Worm (Caenorhabditis elegans) whole organism, young adult: Measurements from ENCODE around the gene dhrr-1.

Experiments
- B0261.1 ChIP-seq: sonication (generic microtip); optimal IDR thresholded peaks from 2 replicates; lab custom pipeline; 2016; ENCODE audit warnings: mild to moderate bottlenecking, missing genetic modification characterization, moderate library complexity, missing compliant biosample characterization
- F49E8.2 ChIP-seq: sonication (generic microtip); optimal IDR thresholded peaks from 3 replicates; lab custom pipeline; 2017; ENCODE audit warnings: missing genetic modification characterization, mild to moderate bottlenecking, missing compliant biosample characterization, antibody characterized with exemption, moderate library complexity; ENCODE audit not compliant: insufficient read depth
- F57A8.1 ChIP-seq: fragments of 200-800 bp; sonication (Bioruptor generic); optimal IDR thresholded peaks from 2 replicates; lab custom pipeline; 2018; ENCODE audit warnings: mild to moderate bottlenecking, missing genetic modification characterization, moderate library complexity, missing compliant biosample characterization
- K11D2.4 ChIP-seq: fragments of 200-800 bp; sonication (Bioruptor generic); IDR thresholded peaks from 2 replicates; pipeline ENCODE4 v1.3.6; 2022; ENCODE audit warnings: missing genetic modification reagents, missing genetic modification characterization, missing compliant biosample characterization
- K12H6.12 ChIP-seq: fragments of 200-800 bp; sonication (Bioruptor generic); optimal IDR thresholded peaks from 2 replicates; lab custom pipeline; 2018; ENCODE audit warnings: mild to moderate bottlenecking, missing genetic modification characterization, missing compliant biosample characterization
- Y53F4B.3 ChIP-seq: fragments of 200-800 bp; sonication (Bioruptor generic); IDR thresholded peaks from 2 replicates; pipeline ENCODE4 v1.3.6; 2022; ENCODE audit warnings: missing genetic modification reagents, missing genetic modification characterization, missing compliant biosample characterization
- ama-1 ChIP-seq, 3 experiments: fragments of 150-350 bp in 1 of 3; sonication (generic microtip) in 2 of 3; optimal IDR thresholded peaks; 2 replicates each; lab custom pipeline; 2014 to 2018; ENCODE audit warnings: missing biosample characterization in 2 of 3, missing genetic modification characterization in 2 of 3, missing genetic modification reagents in 2 of 3
- atf-7 ChIP-seq: sonication (generic microtip); optimal IDR thresholded peaks from 2 replicates; lab custom pipeline; 2017; ENCODE audit warnings: mild to moderate bottlenecking, missing genetic modification characterization, missing compliant biosample characterization
- athp-1 ChIP-seq: sonication (generic microtip); optimal IDR thresholded peaks from 2 replicates; lab custom pipeline; 2017; ENCODE audit warnings: mild to moderate bottlenecking, missing genetic modification characterization, missing compliant biosample characterization
- bed-1 ChIP-seq: fragments of 200-800 bp; sonication (Bioruptor generic); IDR thresholded peaks from 2 replicates; pipeline ENCODE4 v1.3.6; 2022; ENCODE audit warnings: missing genetic modification reagents, missing genetic modification characterization, missing compliant biosample characterization
- cebp-1 ChIP-seq, 2 experiments: fragments of 200-800 bp in 1 of 2; sonication (Bioruptor generic) in 1 of 2; sonication (generic microtip) in 1 of 2; IDR thresholded peaks in 1 of 2; optimal IDR thresholded peaks in 1 of 2; 2 replicates each; pipeline versions ENCODE4 v1.3.6 to Lab custom; 2017 to 2022; ENCODE audit warnings: missing compliant biosample characterization in 2 of 2, missing genetic modification characterization in 2 of 2, mild to moderate bottlenecking in 1 of 2, missing genetic modification reagents in 1 of 2, moderate library complexity in 1 of 2
- ceh-100 ChIP-seq: fragments of 200-800 bp; sonication (Bioruptor generic); IDR thresholded peaks from 2 replicates; pipeline ENCODE4 v1.3.6; 2022; ENCODE audit warnings: missing genetic modification reagents, missing genetic modification characterization, missing compliant biosample characterization
- ceh-40 ChIP-seq: fragments of 200-800 bp; sonication (Bioruptor generic); IDR thresholded peaks from 2 replicates; pipeline ENCODE4 v1.3.6; 2022; ENCODE audit warnings: missing genetic modification characterization, missing compliant biosample characterization
- ceh-79 ChIP-seq: sonication (generic microtip); optimal IDR thresholded peaks from 2 replicates; lab custom pipeline; 2017; ENCODE audit warnings: mild to moderate bottlenecking, missing genetic modification characterization, missing compliant biosample characterization
- dox-1 ChIP-seq: fragments of 200-800 bp; sonication (Bioruptor generic); IDR thresholded peaks from 2 replicates; pipeline ENCODE4 v1.3.6; 2022; ENCODE audit warnings: missing genetic modification reagents, missing genetic modification characterization, missing compliant biosample characterization
- dpff-1 ChIP-seq: sonication (generic microtip); optimal IDR thresholded peaks from 2 replicates; lab custom pipeline; 2017; ENCODE audit warnings: mild to moderate bottlenecking, missing genetic modification characterization, missing compliant biosample characterization
- efl-1 ChIP-seq: fragments of 150-350 bp; optimal IDR thresholded peaks from 2 replicates; lab custom pipeline; 2014; ENCODE audit warnings: missing biosample characterization, missing genetic modification reagents, missing genetic modification characterization
- hmg-1.2 ChIP-seq: fragments of 200-800 bp; sonication (Bioruptor generic); IDR thresholded peaks from 2 replicates; pipeline ENCODE4 v1.3.6; 2022; ENCODE audit warnings: missing genetic modification reagents, missing genetic modification characterization, missing compliant biosample characterization
- lin-40 ChIP-seq: sonication (generic microtip); optimal IDR thresholded peaks from 2 replicates; lab custom pipeline; 2016; ENCODE audit warnings: missing genetic modification characterization, mild to moderate bottlenecking, missing compliant biosample characterization, missing genotype, missing genetic modification reagents
- lin-54 ChIP-seq: fragments of 200-800 bp; sonication (Bioruptor generic); optimal IDR thresholded peaks from 2 replicates; lab custom pipeline; 2018; ENCODE audit warnings: mild to moderate bottlenecking, missing genetic modification characterization, missing compliant biosample characterization
- lir-1 ChIP-seq: fragments of 200-800 bp; sonication (Bioruptor generic); conservative IDR thresholded peaks from 2 replicates; pipeline ENCODE4 v1.3.6; 2022; ENCODE audit warnings: missing genetic modification reagents, missing genetic modification characterization, missing compliant biosample characterization
- lsy-27 ChIP-seq: sonication (generic microtip); optimal IDR thresholded peaks from 2 replicates; lab custom pipeline; 2017; ENCODE audit warnings: missing genetic modification characterization, mild to moderate bottlenecking, missing compliant biosample characterization, antibody characterized with exemption, missing genotype, borderline replicate concordance; ENCODE audit not compliant: insufficient read depth
- madf-8 ChIP-seq: fragments of 200-800 bp; sonication (Bioruptor generic); conservative IDR thresholded peaks from 2 replicates; pipeline ENCODE4 v1.3.6; 2022; ENCODE audit warnings: missing genetic modification reagents, missing genetic modification characterization, missing compliant biosample characterization
- nhr-27 ChIP-seq: fragments of 200-800 bp; sonication (Bioruptor generic); optimal IDR thresholded peaks from 2 replicates; lab custom pipeline; 2018; ENCODE audit warnings: mild to moderate bottlenecking, missing genetic modification characterization, moderate library complexity, missing compliant biosample characterization
- pbrm-1 ChIP-seq: fragments of 200-800 bp; sonication (Bioruptor generic); IDR thresholded peaks from 2 replicates; pipeline ENCODE4 v1.3.6; 2022; ENCODE audit warnings: missing genetic modification reagents, missing genetic modification characterization, missing compliant biosample characterization
- rcor-1 ChIP-seq: fragments of 200-800 bp; sonication (Bioruptor generic); IDR thresholded peaks from 2 replicates; pipeline ENCODE4 v1.3.6; 2022; ENCODE audit warnings: missing genetic modification reagents, missing genetic modification characterization, missing compliant biosample characterization
- rpc-1 ChIP-seq, 2 experiments: fragments of 150-350 bp in 1 of 2; sonication (generic microtip) in 1 of 2; optimal IDR thresholded peaks; 2 replicates each; lab custom pipeline; 2014 to 2018; ENCODE audit warnings: missing biosample characterization in 1 of 2, missing genetic modification characterization in 1 of 2, missing genetic modification reagents in 1 of 2, missing genotype in 1 of 2
- snpc-1.1 ChIP-seq: sonication (generic microtip); optimal IDR thresholded peaks from 2 replicates; lab custom pipeline; 2017; ENCODE audit warnings: missing genetic modification characterization, mild to moderate bottlenecking, missing compliant biosample characterization, antibody characterized with exemption, moderate library complexity, missing genotype, missing genetic modification reagents; ENCODE audit not compliant: insufficient read depth
- somi-1 ChIP-seq: fragments of 200-800 bp; sonication (Bioruptor generic); optimal IDR thresholded peaks from 2 replicates; lab custom pipeline; 2018; ENCODE audit warnings: mild to moderate bottlenecking, missing genetic modification characterization, missing compliant biosample characterization
- tlf-1 ChIP-seq: fragments of 200-800 bp; sonication (Bioruptor generic); optimal IDR thresholded peaks from 2 replicates; lab custom pipeline; 2018; ENCODE audit warnings: mild to moderate bottlenecking, missing genetic modification characterization, missing compliant biosample characterization
- ztf-22 ChIP-seq: fragments of 200-800 bp; sonication (Bioruptor generic); optimal IDR thresholded peaks from 2 replicates; lab custom pipeline; 2018; ENCODE audit warnings: mild to moderate bottlenecking, missing genetic modification characterization, moderate library complexity, missing compliant biosample characterization

Gene dhrr-1

DNA sequence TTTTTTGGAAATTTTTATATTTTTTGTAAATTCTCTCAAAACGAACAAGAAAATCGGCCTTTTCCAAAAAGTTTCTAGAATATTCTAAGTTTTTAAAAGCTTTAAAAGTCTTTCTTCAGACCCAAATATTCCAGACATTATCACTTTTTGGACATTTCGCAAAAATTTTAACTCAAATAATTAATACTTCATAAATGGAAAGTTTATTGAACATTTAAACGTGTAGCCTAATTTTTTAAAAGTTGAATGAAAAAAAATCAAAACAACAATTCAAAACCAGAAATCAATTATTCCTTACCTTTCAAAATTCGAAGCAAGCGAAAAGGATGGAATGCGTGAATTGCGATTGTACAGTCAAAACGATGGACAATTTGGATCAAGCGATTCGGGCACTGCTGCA is 24.7 kb upstream of the dhrr-1 start, which contains the start of gene ZK637.15:
Gene ZK637.15, plus strand, starts transcription at position 301 of the 400 bp plus-strand sequence.
- TF ChIP-seq F57A8.1 (GFP tag; lab: Kevin White, UChicago) (no peak), nhr-27 (tag; lab: Kevin White, UChicago) (no peak), B0261.1 (tag; lab: Kevin White, UChicago) (no peak), dox-1 (GFP tag; lab: Robert Waterston, UW) (no peak), tlf-1 (GFP tag; lab: Kevin White, UChicago) (no peak), madf-8 (GFP tag; lab: Robert Waterston, UW) (no peak), K11D2.4 (GFP tag; lab: Robert Waterston, UW) (no peak), rpc-1 (optimal IDR thresholded peaks at IDR 0.05; lab: Kevin White, UChicago) (no peak), rpc-1 (tag; optimal IDR thresholded peaks at IDR 0.05; lab: Kevin White, UChicago) (no peak)

DNA sequence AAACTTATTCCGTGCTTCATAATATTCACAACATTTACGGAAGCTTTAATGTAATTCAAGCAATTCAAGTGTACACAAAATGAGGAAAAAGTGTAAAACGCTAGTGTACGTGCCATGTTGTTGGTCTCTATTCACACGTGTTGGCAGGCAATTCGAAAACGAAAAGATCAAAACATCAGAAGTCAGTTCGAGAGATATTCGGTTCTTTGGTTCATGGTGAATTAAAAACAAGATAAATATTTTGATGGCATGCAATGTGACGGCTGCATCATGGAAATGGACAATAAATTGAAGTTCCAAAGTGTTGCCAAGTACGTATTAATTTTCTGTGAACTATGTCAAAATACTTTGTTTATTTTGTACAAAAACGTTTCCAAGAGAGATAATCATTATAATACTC is 22.4 kb upstream of the dhrr-1 start:
- TF ChIP-seq K12H6.12 (tag; lab: Kevin White, UChicago) (no peak), F49E8.2 (no peak), bed-1 (GFP tag; lab: Robert Waterston, UW) (no peak), lin-40 (tag; lab: Kevin White, UChicago) (no peak), ama-1 (optimal IDR thresholded peaks at IDR 0.05; lab: Kevin White, UChicago) (peak; percentile 63), ama-1 (GFP tag; optimal IDR thresholded peaks at IDR 0.05; lab: Kevin White, UChicago) (no peak)

DNA sequence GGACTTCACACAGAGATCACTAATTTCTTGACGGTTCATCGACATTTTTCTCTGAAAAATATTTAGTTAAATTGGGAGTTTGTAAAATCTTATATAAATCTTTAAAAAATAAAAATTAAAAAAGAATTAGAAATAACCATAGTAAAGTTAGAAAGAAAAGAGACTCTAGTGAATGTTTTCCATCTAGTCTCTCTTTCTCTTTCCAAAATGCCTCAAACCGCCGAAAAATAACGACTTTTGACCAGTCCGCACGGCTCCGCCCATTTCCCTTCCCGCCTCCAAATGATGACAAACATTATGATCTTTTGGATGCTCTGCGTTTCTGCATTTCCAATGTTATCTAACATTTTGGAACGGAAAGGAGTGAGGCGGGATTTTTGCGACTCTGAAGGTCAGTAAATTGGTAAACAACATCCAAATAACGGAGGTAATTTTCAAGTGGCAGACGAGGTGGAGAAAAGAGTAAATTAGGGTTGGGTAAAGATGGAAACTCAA is 21.2 kb upstream of the dhrr-1 start, which contains the start of gene glb-1:
Gene glb-1, minus strand, starts transcription at position 51 of the 495 bp plus-strand sequence.
- TF ChIP-seq hmg-1.2 (peak; percentile 65), efl-1 (GFP tag; lab: Kevin White, UChicago) (peak; percentile 73), ceh-40 (no peak)

DNA sequence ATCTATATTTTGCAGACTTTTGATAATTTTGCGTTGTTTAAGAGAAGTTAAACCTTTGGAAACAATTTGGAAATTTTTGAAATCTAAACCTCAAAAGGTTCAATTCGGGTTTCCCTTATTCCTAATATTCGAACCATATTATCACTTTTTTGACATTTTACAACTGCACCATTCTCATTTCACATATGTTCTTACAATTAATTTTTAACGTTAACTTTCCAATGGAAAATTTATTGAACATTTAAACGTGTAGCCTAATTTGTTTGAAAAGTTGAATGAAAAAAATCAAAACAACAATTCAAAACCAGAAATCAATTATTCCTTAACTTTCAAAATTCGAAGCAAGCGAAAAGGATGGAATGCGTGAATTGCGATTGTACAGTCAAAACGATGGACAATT is 20.5 kb upstream of the dhrr-1 start, which contains the start of gene ZK637.12:
Gene ZK637.12, plus strand, starts transcription at position 301 of the 400 bp plus-strand sequence.
- TF ChIP-seq ceh-79 = no peak
- TF ChIP-seq somi-1 (GFP tag; lab: Kevin White, UChicago) = no peak
- no peak for TF ChIP-seq ztf-22 (GFP tag; lab: Kevin White, UChicago)
- TF ChIP-seq lir-1 = no peak
- no peak for TF ChIP-seq F49E8.2
- no peak for TF ChIP-seq athp-1
- TF ChIP-seq rcor-1 (GFP tag; lab: Robert Waterston, UW) = no peak
- no peak for TF ChIP-seq dox-1 (GFP tag; lab: Robert Waterston, UW)
- TF ChIP-seq Y53F4B.3 (GFP tag; lab: Robert Waterston, UW) = no peak
- no peak for TF ChIP-seq snpc-1.1 (tag; lab: Kevin White, UChicago)
- TF ChIP-seq K11D2.4 (GFP tag; lab: Robert Waterston, UW) = no peak
- TF ChIP-seq, all 124 proteins: peak for 0

DNA sequence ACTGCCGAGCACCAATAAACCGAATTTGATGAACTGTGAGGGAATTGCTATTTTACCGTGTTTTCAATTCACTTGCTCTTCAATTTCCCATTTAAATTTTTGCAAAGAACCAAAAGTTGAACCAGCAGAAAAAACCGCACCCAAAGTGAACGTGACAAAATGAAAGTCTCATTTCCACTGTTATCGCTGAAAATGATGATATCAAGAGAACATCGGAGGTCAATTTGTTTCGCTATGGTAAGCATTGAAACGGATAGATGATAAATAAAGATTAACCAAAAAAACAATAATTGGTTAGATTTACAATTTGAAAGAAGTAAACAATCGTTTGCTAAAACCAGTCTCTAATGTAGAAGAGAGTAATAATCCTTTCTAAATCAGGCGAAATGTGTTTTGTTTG is 18.9 kb upstream of the dhrr-1 start:
- TF ChIP-seq lir-1 = no peak
- no peak for TF ChIP-seq lsy-27 (tag; lab: Kevin White, UChicago)

DNA sequence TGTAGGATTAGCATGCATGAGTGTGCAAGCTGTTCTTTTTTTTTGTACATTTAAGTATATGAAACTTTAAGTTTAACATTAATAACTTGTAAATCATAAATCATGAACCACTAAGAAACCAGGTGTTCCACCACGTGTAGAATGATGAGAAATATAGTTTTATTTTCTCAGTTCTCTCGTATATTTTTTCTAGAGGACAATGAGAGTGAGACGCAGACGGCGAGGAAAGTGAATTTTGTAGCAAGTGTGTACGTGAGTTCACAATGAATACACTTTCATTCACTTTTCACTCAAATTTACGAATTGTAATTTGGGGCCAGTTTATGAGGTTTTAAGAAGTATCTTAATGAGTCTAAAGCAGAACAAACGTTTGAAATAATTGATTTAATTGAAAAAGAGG is 17.9 kb upstream of the dhrr-1 start:
- TF ChIP-seq rpc-1 (optimal IDR thresholded peaks at IDR 0.05; lab: Kevin White, UChicago) (no peak), rpc-1 (tag; optimal IDR thresholded peaks at IDR 0.05; lab: Kevin White, UChicago) (no peak), dpff-1 (tag; lab: Kevin White, UChicago) (no peak), pbrm-1 (GFP tag; lab: Robert Waterston, UW) (no peak), atf-7 (tag; lab: Kevin White, UChicago) (no peak), lin-54 (GFP tag; lab: Kevin White, UChicago) (no peak), athp-1 (no peak), B0261.1 (tag; lab: Kevin White, UChicago) (no peak), cebp-1 (GFP tag; IDR thresholded peaks at IDR 0.05; lab: Robert Waterston, UW) (no peak), cebp-1 (tag; optimal IDR thresholded peaks at IDR 0.05; lab: Kevin White, UChicago) (no peak), ceh-100 (GFP tag; lab: Robert Waterston, UW) (no peak)
